Fruit fly (Drosophila melanogaster): Measurements from ENCODE around the gene CG43999.

DNA sequence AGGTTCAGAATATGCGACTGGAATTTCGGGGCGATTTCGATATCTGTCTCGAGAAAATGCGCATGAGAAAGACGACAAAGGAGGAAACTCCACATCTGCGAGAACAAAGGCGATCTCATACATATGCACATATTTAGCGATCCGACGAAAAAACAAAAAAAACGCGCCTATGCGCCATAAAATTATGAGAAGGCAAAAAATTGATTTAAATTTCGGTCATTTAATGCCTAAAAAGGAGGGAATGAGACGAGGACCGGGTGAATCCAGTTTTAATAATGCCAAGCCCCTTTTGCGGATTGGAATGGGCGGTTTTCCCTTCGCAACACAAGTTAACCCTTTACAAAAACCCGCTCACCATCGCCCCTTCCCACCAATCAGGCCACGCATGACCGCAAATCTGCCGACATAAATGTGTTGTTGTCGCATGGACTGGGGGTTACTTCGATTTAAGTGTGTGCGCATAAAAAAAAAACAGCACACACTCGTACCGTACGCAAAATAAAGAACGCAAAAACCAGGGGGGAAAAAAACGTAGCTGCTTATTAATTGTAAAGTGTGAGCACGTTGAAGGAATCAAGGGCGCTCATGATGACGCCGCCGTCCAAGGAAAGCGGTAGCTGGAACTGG is 14.3 kb downstream of the CG43999 start:
- no peak for TF ChIP-seq CG32121 (GFP tag; IDR thresholded peaks at IDR 0.05)
- TF ChIP-seq CG14655 (GFP tag; optimal IDR thresholded peaks at IDR 0.05), result no peak
- no peak for TF ChIP-seq CG9948 (tag; optimal IDR thresholded peaks at IDR 0.05)
- no peak for TF ChIP-seq EcR (GFP tag; optimal IDR thresholded peaks at IDR 0.05)
- no peak for TF ChIP-seq rn (GFP tag; IDR thresholded peaks at IDR 0.05)
- no peak for TF ChIP-seq gl (tag; optimal IDR thresholded peaks at IDR 0.05)
- no peak for TF ChIP-seq Pif1A (GFP tag; optimal IDR thresholded peaks at IDR 0.05)
